Worm (Caenorhabditis elegans) whole organism, L3 larva: Measurements from ENCODE around the gene srh-220.

ENCODE experiments used
- R02D3.7 ChIP-seq: fragments of 150-350 bp; optimal IDR thresholded peaks from 2 replicates; lab custom pipeline; 2014; ENCODE audit warnings: missing biosample characterization, missing genetic modification characterization
- aly-2 ChIP-seq: fragments of 150-350 bp; optimal IDR thresholded peaks from 2 replicates; lab custom pipeline; 2014; ENCODE audit warnings: missing biosample characterization, missing genetic modification characterization
- ama-1 ChIP-seq: fragments of 150-350 bp; optimal IDR thresholded peaks from 2 replicates; lab custom pipeline; 2018
- ceh-16 ChIP-seq: sonication (generic microtip); optimal IDR thresholded peaks from 2 replicates; lab custom pipeline; 2017; ENCODE audit warnings: missing biosample characterization, missing genetic modification characterization
- ceh-28 ChIP-seq: fragments of 150-350 bp; optimal IDR thresholded peaks from 2 replicates; lab custom pipeline; 2014; ENCODE audit warnings: missing biosample characterization, missing genetic modification reagents, missing genetic modification characterization
- ceh-82 ChIP-seq: fragments of 150-350 bp; optimal IDR thresholded peaks from 2 replicates; lab custom pipeline; 2014; ENCODE audit warnings: missing biosample characterization, missing genetic modification characterization
- ceh-9 ChIP-seq: sonication (generic microtip); optimal IDR thresholded peaks from 2 replicates; lab custom pipeline; 2018; ENCODE audit warnings: missing biosample characterization, missing genetic modification characterization
- daf-12 ChIP-seq: fragments of 150-350 bp; optimal IDR thresholded peaks from 2 replicates; lab custom pipeline; 2014; ENCODE audit warnings: missing biosample characterization, missing genetic modification reagents, missing genetic modification characterization
- egl-27 ChIP-seq: sonication (generic microtip); optimal IDR thresholded peaks from 4 replicates; lab custom pipeline; 2017; ENCODE audit warnings: missing biosample characterization, missing genetic modification reagents, missing genetic modification characterization
- egl-5 ChIP-seq: fragments of 150-350 bp; optimal IDR thresholded peaks from 2 replicates; lab custom pipeline; 2017; ENCODE audit warnings: missing biosample characterization, missing genetic modification reagents, missing genetic modification characterization, inconsistent platforms
- elt-2 ChIP-seq: sonication (generic microtip); optimal IDR thresholded peaks from 2 replicates; lab custom pipeline; 2016; ENCODE audit warnings: missing genetic modification reagents, mild to moderate bottlenecking, missing genetic modification characterization, missing compliant biosample characterization
- elt-3 ChIP-seq, 3 experiments: fragments of 150-350 bp in 1 of 3; sonication (generic microtip) in 2 of 3; optimal IDR thresholded peaks; 2 replicates in 2 of 3; 4 replicates in 1 of 3; lab custom pipeline; 2014 to 2017; ENCODE audit warnings: missing biosample characterization in 3 of 3, missing genetic modification characterization in 3 of 3
- eor-1 ChIP-seq, 2 experiments: fragments of 150-350 bp; optimal IDR thresholded peaks; 2 replicates each; lab custom pipeline; 2014 to 2018; ENCODE audit warnings: missing biosample characterization in 2 of 2, missing genetic modification characterization in 2 of 2
- fkh-10 ChIP-seq: sonication (generic microtip); optimal IDR thresholded peaks from 2 replicates; lab custom pipeline; 2017; ENCODE audit warnings: missing biosample characterization, missing genetic modification reagents, missing genetic modification characterization
- fos-1 ChIP-seq: fragments of 150-350 bp; optimal IDR thresholded peaks from 2 replicates; lab custom pipeline; 2014; ENCODE audit warnings: missing biosample characterization, missing genetic modification characterization
- hmg-11 ChIP-seq: sonication (generic microtip); optimal IDR thresholded peaks from 2 replicates; lab custom pipeline; 2016; ENCODE audit warnings: missing genetic modification characterization, missing compliant biosample characterization
- jun-1 ChIP-seq: fragments of 150-350 bp; optimal IDR thresholded peaks from 2 replicates; lab custom pipeline; 2014; ENCODE audit warnings: missing biosample characterization, missing genetic modification reagents, missing genetic modification characterization
- lin-15B ChIP-seq: fragments of 150-350 bp; optimal IDR thresholded peaks from 2 replicates; lab custom pipeline; 2014; ENCODE audit warnings: missing biosample characterization, missing genetic modification characterization
- lsy-12 ChIP-seq: sonication (generic microtip); optimal IDR thresholded peaks from 2 replicates; lab custom pipeline; 2016; ENCODE audit warnings: mild to moderate bottlenecking, missing genetic modification characterization, missing compliant biosample characterization
- mml-1 ChIP-seq: fragments of 150-350 bp; sonication (generic microtip); optimal IDR thresholded peaks from 3 replicates; lab custom pipeline; 2014; ENCODE audit warnings: missing biosample characterization, missing genetic modification characterization
- nfya-1 ChIP-seq: sonication (generic microtip); optimal IDR thresholded peaks from 2 replicates; lab custom pipeline; 2017; ENCODE audit warnings: missing genetic modification characterization, mild to moderate bottlenecking, missing compliant biosample characterization, antibody characterized with exemption, moderate library complexity; ENCODE audit not compliant: insufficient read depth
- nhr-11 ChIP-seq: fragments of 150-350 bp; optimal IDR thresholded peaks from 2 replicates; lab custom pipeline; 2014; ENCODE audit warnings: missing biosample characterization, missing genetic modification characterization
- nhr-12 ChIP-seq: fragments of 150-350 bp; optimal IDR thresholded peaks from 2 replicates; lab custom pipeline; 2014; ENCODE audit warnings: missing biosample characterization, missing genetic modification characterization
- nhr-237 ChIP-seq: fragments of 150-350 bp; optimal IDR thresholded peaks from 2 replicates; lab custom pipeline; 2014; ENCODE audit warnings: missing biosample characterization, missing genetic modification characterization
- nhr-25 ChIP-seq: sonication (generic microtip); optimal IDR thresholded peaks from 2 replicates; lab custom pipeline; 2017; ENCODE audit warnings: missing biosample characterization, missing genetic modification characterization
- nhr-28 ChIP-seq: fragments of 150-350 bp; optimal IDR thresholded peaks from 2 replicates; lab custom pipeline; 2014; ENCODE audit warnings: missing biosample characterization, missing genetic modification characterization
- nhr-43 ChIP-seq: sonication (generic microtip); optimal IDR thresholded peaks from 2 replicates; lab custom pipeline; 2016; ENCODE audit warnings: mild to moderate bottlenecking, missing genetic modification characterization, missing compliant biosample characterization; ENCODE audit not compliant: poor library complexity, severe bottlenecking
- nhr-67 ChIP-seq: fragments of 150-350 bp; optimal IDR thresholded peaks from 2 replicates; lab custom pipeline; 2014; ENCODE audit warnings: missing biosample characterization, missing genetic modification characterization
- nhr-76 ChIP-seq: fragments of 150-350 bp; sonication (generic microtip); optimal IDR thresholded peaks from 5 replicates; lab custom pipeline; 2014; ENCODE audit warnings: missing biosample characterization, missing genetic modification characterization
- pha-4 ChIP-seq: fragments of 150-350 bp; optimal IDR thresholded peaks from 2 replicates; lab custom pipeline; 2014; ENCODE audit warnings: missing biosample characterization, missing genetic modification reagents, missing genetic modification characterization
- pqm-1 ChIP-seq: fragments of 150-350 bp; optimal IDR thresholded peaks from 2 replicates; lab custom pipeline; 2017; ENCODE audit warnings: missing biosample characterization, missing genetic modification characterization, inconsistent platforms
- sea-2 ChIP-seq: fragments of 150-350 bp; sonication (generic microtip); optimal IDR thresholded peaks from 4 replicates; lab custom pipeline; 2014; ENCODE audit warnings: missing biosample characterization, missing genetic modification reagents, missing genetic modification characterization
- skn-1 ChIP-seq: fragments of 150-350 bp; optimal IDR thresholded peaks from 2 replicates; lab custom pipeline; 2014; ENCODE audit warnings: missing biosample characterization, missing genetic modification characterization
- snpc-4 ChIP-seq: fragments of 150-350 bp; optimal IDR thresholded peaks from 2 replicates; lab custom pipeline; 2014; ENCODE audit warnings: missing biosample characterization, missing genetic modification characterization
- unc-39 ChIP-seq: sonication (generic microtip); optimal IDR thresholded peaks from 4 replicates; lab custom pipeline; 2017; ENCODE audit warnings: missing biosample characterization, missing genetic modification characterization
- ztf-11 ChIP-seq: fragments of 150-350 bp; optimal IDR thresholded peaks from 2 replicates; lab custom pipeline; 2014; ENCODE audit warnings: missing biosample characterization, missing genetic modification characterization
- ztf-4 ChIP-seq: fragments of 150-350 bp; optimal IDR thresholded peaks from 2 replicates; lab custom pipeline; 2014; ENCODE audit warnings: missing biosample characterization, missing genetic modification characterization

srh-220 gene

DNA sequence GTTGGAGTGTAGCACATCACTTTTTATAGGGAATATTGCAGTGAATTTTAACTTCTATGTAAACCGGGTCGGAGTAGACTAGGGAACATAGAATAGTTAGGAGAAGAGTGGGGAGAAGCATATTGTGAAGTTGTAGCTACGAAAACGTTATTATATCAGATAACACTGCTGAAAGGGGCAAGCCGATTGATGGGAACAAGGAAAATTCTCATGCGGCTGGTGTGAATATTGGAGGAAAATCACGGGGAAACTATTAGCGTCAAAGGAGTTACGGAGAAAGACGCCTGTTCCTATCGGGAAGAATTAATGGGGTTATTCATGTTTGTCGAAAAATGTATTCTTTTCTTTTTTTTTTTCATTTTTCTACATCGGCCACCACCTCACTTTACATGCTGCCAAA is 15.5 kb upstream of the srh-220 start, which contains the start of gene F47C12.6:
TSS of gene F47C12.6 (minus strand) at position 101 of the 400 bp plus-strand sequence.
- TF ChIP-seq daf-12 (tag; lab: Kevin White, UChicago), result no peak
- no peak for TF ChIP-seq nhr-43
- TF ChIP-seq ztf-4 (tag; lab: Kevin White, UChicago), result no peak
- no peak for TF ChIP-seq fos-1 (tag; lab: Kevin White, UChicago)
- TF ChIP-seq pqm-1 (tag; lab: Kevin White, UChicago), result no peak

ce11 chrIV:3988638-3989152 is 10.9 kb upstream of the srh-220 start, which contains the start of gene clec-78:
clec-78 (plus strand) TSS chrIV:3989102.
- peak; percentile 100 for TF ChIP-seq elt-2 (tag; lab: Kevin White, UChicago)
- peak; percentile 99 for TF ChIP-seq jun-1 (tag; lab: Kevin White, UChicago)
- no peak for TF ChIP-seq mml-1
- peak; percentile 98 for TF ChIP-seq pqm-1 (tag; lab: Kevin White, UChicago)
- TF ChIP-seq fos-1 (tag; lab: Kevin White, UChicago), result peak; percentile 60
- TF ChIP-seq pha-4 (tag; lab: Kevin White, UChicago), result peak; percentile 55
- TF ChIP-seq R02D3.7 (tag; lab: Kevin White, UChicago), result no peak

DNA sequence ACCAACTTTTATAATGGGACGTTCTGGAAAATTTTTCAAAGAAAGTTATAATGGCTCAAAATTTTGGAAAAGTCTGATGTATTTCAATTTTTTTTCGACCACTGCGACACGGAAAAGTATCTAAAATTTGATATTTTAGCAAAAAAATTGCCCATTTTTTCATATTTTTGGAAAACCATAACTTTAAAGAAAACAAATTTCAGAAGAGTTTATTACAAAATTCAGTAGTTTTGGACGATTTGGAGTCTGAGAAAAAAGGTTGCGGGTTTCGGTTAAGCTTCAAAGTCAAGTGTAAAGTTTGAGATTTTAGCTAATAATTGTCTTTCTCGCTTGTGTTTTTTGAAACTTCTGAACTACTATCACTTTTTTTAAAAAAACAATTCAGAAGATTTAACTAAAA is 10.3 kb upstream of the srh-220 start:
- TF ChIP-seq snpc-4 (tag; lab: Kevin White, UChicago), result no peak
- no peak for TF ChIP-seq elt-3 (tag; optimal IDR thresholded peaks at IDR 0.05; lab: Kevin White, UChicago)
- TF ChIP-seq ama-1 (lab: Kevin White, UChicago), result no peak
- TF ChIP-seq hmg-11, result no peak
- no peak for TF ChIP-seq nhr-25 (tag; lab: Kevin White, UChicago)
- no peak for TF ChIP-seq nhr-11 (tag; lab: Kevin White, UChicago)
- TF ChIP-seq nhr-12 (tag; lab: Kevin White, UChicago), result no peak
- TF ChIP-seq ceh-9 (tag; lab: Kevin White, UChicago), result no peak
- TF ChIP-seq nhr-43, result no peak
- no peak for TF ChIP-seq lsy-12 (tag; lab: Kevin White, UChicago)
- TF ChIP-seq ceh-82 (tag; lab: Kevin White, UChicago), result no peak
- TF ChIP-seq nhr-237 (tag; lab: Kevin White, UChicago), result no peak
- no peak for TF ChIP-seq daf-12 (tag; lab: Kevin White, UChicago)
- no peak for TF ChIP-seq pqm-1 (tag; lab: Kevin White, UChicago)
- TF ChIP-seq lin-15B (tag; lab: Kevin White, UChicago), result no peak
- TF ChIP-seq pha-4 (tag; lab: Kevin White, UChicago), result no peak
- no peak for TF ChIP-seq nfya-1

ce11 chrIV:3981601-3982000 is 3.8 kb upstream of the srh-220 start, which contains the start of gene srh-223:
srh-223 (plus strand) TSS chrIV:3981901.
- TF ChIP-seq lsy-12 (tag; lab: Kevin White, UChicago) (no peak), nfya-1 (no peak), ztf-4 (tag; lab: Kevin White, UChicago) (no peak), ceh-16 (tag; lab: Kevin White, UChicago) (no peak), jun-1 (tag; lab: Kevin White, UChicago) (no peak), ceh-82 (tag; lab: Kevin White, UChicago) (no peak), lin-15B (tag; lab: Kevin White, UChicago) (no peak), sea-2 (GFP tag; lab: Kevin White, UChicago) (no peak), mml-1 (no peak), nhr-11 (tag; lab: Kevin White, UChicago) (no peak), eor-1 (tag; optimal IDR thresholded peaks at IDR 0.05; lab: Kevin White, UChicago) (no peak), snpc-4 (tag; lab: Kevin White, UChicago) (no peak), pqm-1 (tag; lab: Kevin White, UChicago) (no peak), skn-1 (tag; lab: Kevin White, UChicago) (no peak), ceh-9 (tag; lab: Kevin White, UChicago) (no peak), ceh-28 (tag; lab: Kevin White, UChicago) (no peak), fkh-10 (no peak), unc-39 (tag; lab: Kevin White, UChicago) (no peak), egl-5 (tag; lab: Kevin White, UChicago) (no peak), nhr-43 (no peak)

- no peak for TF ChIP-seq egl-27 (tag; lab: Kevin White, UChicago)
- no peak for TF ChIP-seq aly-2 (tag; lab: Kevin White, UChicago)
- no peak for TF ChIP-seq mml-1
- no peak for TF ChIP-seq nfya-1
- no peak for TF ChIP-seq snpc-4 (tag; lab: Kevin White, UChicago)
- TF ChIP-seq nhr-67, result no peak
- no peak for TF ChIP-seq R02D3.7 (tag; lab: Kevin White, UChicago)
- TF ChIP-seq ztf-4 (tag; lab: Kevin White, UChicago), result no peak
- no peak for TF ChIP-seq elt-3 (tag; optimal IDR thresholded peaks at IDR 0.05; lab: Kevin White, UChicago)
- TF ChIP-seq nhr-76 (tag; lab: Kevin White, UChicago), result no peak
- no peak for TF ChIP-seq nhr-12 (tag; lab: Kevin White, UChicago)
- TF ChIP-seq nhr-11 (tag; lab: Kevin White, UChicago), result no peak
- TF ChIP-seq ama-1 (lab: Kevin White, UChicago), result no peak
- TF ChIP-seq skn-1 (tag; lab: Kevin White, UChicago), result no peak
- no peak for TF ChIP-seq lin-15B (tag; lab: Kevin White, UChicago)
- TF ChIP-seq ztf-11 (tag; lab: Kevin White, UChicago), result no peak
- no peak for TF ChIP-seq nhr-28 (tag; lab: Kevin White, UChicago)
- no peak for TF ChIP-seq ceh-9 (tag; lab: Kevin White, UChicago)
These were observed 1.7 kb upstream of the srh-220 start, which contains the start of gene srh-222 for ce11 chrIV:3979525-3979924. srh-222 (plus strand) TSS chrIV:3979825.
